Fruit fly (Drosophila melanogaster) whole organism, embryonic: ENCODE measurements around the gene Fnta.
A peak's percentile ranks its signal among the peaks of the same experiment; 100 is the strongest.

Experiments
- BtbVII ChIP-seq: fragments of 200-800 bp; sonication (Bioruptor generic); optimal IDR thresholded peaks from 3 replicates; lab custom pipeline; 2017; ENCODE audit warnings: missing biosample characterization, mild to moderate bottlenecking, missing genetic modification characterization
- CG1024 ChIP-seq: fragments of 200-800 bp; sonication (Bioruptor generic); IDR thresholded peaks from 2 replicates; pipeline ENCODE4 v1.3.6; 2022; ENCODE audit warnings: missing biosample characterization, missing genetic modification characterization
- CG10267 ChIP-seq: fragments of 200-800 bp; sonication (Bioruptor generic); optimal IDR thresholded peaks from 2 replicates; lab custom pipeline; 2018; ENCODE audit warnings: missing biosample characterization, mild to moderate bottlenecking, missing genetic modification characterization, moderate library complexity
- CG10321 ChIP-seq: fragments of 200-800 bp; sonication (Bioruptor generic); IDR thresholded peaks from 2 replicates; pipeline ENCODE4 v1.3.6; 2022; ENCODE audit warnings: missing biosample characterization, missing genetic modification characterization
- CG12071 ChIP-seq: fragments of 200-800 bp; sonication (Bioruptor generic); optimal IDR thresholded peaks from 3 replicates; lab custom pipeline; 2018; ENCODE audit warnings: missing biosample characterization, mild to moderate bottlenecking, missing genetic modification characterization
- CG13424 ChIP-seq: fragments of 200-800 bp; sonication (Bioruptor generic); optimal IDR thresholded peaks from 2 replicates; lab custom pipeline; 2019; ENCODE audit warnings: missing biosample characterization, mild to moderate bottlenecking, missing genetic modification characterization, moderate library complexity
- CG13624 ChIP-seq: fragments of 200-800 bp; sonication (Bioruptor generic); optimal IDR thresholded peaks from 2 replicates; lab custom pipeline; 2016; ENCODE audit warnings: missing biosample characterization, missing genetic modification characterization
- CG14710 ChIP-seq: fragments of 200-800 bp; sonication (Bioruptor generic); optimal IDR thresholded peaks from 3 replicates; lab custom pipeline; 2019; ENCODE audit warnings: missing biosample characterization, mild to moderate bottlenecking, missing genetic modification characterization, moderate library complexity
- CG1529 ChIP-seq: fragments of 200-800 bp; sonication (Bioruptor generic); optimal IDR thresholded peaks from 3 replicates; lab custom pipeline; 2018; ENCODE audit warnings: missing biosample characterization, missing genetic modification characterization
- CG16779 ChIP-seq: fragments of 200-800 bp; sonication (Bioruptor generic); IDR thresholded peaks from 2 replicates; pipeline ENCODE4 v1.3.6; 2022; ENCODE audit warnings: missing biosample characterization, missing genetic modification characterization
- CG17568 ChIP-seq: fragments of 200-800 bp; sonication (Bioruptor generic); optimal IDR thresholded peaks from 2 replicates; lab custom pipeline; 2018; ENCODE audit warnings: missing biosample characterization, mild to moderate bottlenecking, missing genetic modification characterization, moderate library complexity
- CG17612 ChIP-seq: fragments of 200-800 bp; sonication (Bioruptor generic); IDR thresholded peaks from 2 replicates; pipeline ENCODE4 v1.3.6; 2022; ENCODE audit warnings: missing biosample characterization, missing genetic modification characterization
- CG2116 ChIP-seq: fragments of 200-800 bp; sonication (Bioruptor generic); optimal IDR thresholded peaks from 3 replicates; lab custom pipeline; 2018; ENCODE audit warnings: missing biosample characterization, mild to moderate bottlenecking, missing genetic modification characterization
- CG2202 ChIP-seq: fragments of 200-800 bp; sonication (Bioruptor generic); optimal IDR thresholded peaks from 2 replicates; lab custom pipeline; 2018; ENCODE audit warnings: missing biosample characterization, mild to moderate bottlenecking, missing genetic modification characterization
- CG30403 ChIP-seq: fragments of 200-800 bp; sonication (Bioruptor generic); optimal IDR thresholded peaks from 3 replicates; lab custom pipeline; 2016; ENCODE audit warnings: missing biosample characterization, missing genetic modification characterization
- CG31365 ChIP-seq: fragments of 200-800 bp; sonication (Bioruptor generic); optimal IDR thresholded peaks from 2 replicates; lab custom pipeline; 2018; ENCODE audit warnings: missing biosample characterization, mild to moderate bottlenecking, missing genetic modification characterization
- CG3281 ChIP-seq: fragments of 200-800 bp; sonication (Bioruptor generic); optimal IDR thresholded peaks from 3 replicates; lab custom pipeline; 2017; ENCODE audit warnings: missing biosample characterization, mild to moderate bottlenecking, missing genetic modification characterization
- CG3407 ChIP-seq: fragments of 200-800 bp; sonication (Bioruptor generic); optimal IDR thresholded peaks from 2 replicates; lab custom pipeline; 2018; ENCODE audit warnings: missing biosample characterization, mild to moderate bottlenecking, missing genetic modification characterization
- CG3995 ChIP-seq: fragments of 200-800 bp; sonication (Bioruptor generic); optimal IDR thresholded peaks from 3 replicates; lab custom pipeline; 2016; ENCODE audit warnings: missing biosample characterization, missing genetic modification characterization
- CG4360 ChIP-seq: fragments of 200-800 bp; sonication (Bioruptor generic); IDR thresholded peaks from 2 replicates; pipeline ENCODE4 v1.3.6; 2022; ENCODE audit warnings: missing biosample characterization, missing genetic modification characterization
- CG4424 ChIP-seq: fragments of 200-800 bp; sonication (Bioruptor generic); optimal IDR thresholded peaks from 3 replicates; lab custom pipeline; 2016; ENCODE audit warnings: missing biosample characterization, missing genetic modification characterization
- CG4617 ChIP-seq: fragments of 200-800 bp; sonication (Bioruptor generic); optimal IDR thresholded peaks from 3 replicates; lab custom pipeline; 2016; ENCODE audit warnings: missing biosample characterization, missing genetic modification characterization, borderline replicate concordance
- CG7372 ChIP-seq: fragments of 200-800 bp; sonication (Bioruptor generic); IDR thresholded peaks from 2 replicates; pipeline ENCODE4 v1.3.6; 2022; ENCODE audit warnings: missing biosample characterization, missing genetic modification characterization
- CG9609 ChIP-seq: fragments of 200-800 bp; sonication (Bioruptor generic); optimal IDR thresholded peaks from 3 replicates; lab custom pipeline; 2016; ENCODE audit warnings: missing biosample characterization, missing genetic modification characterization
- E2f2 ChIP-seq: fragments of 200-800 bp; sonication (Bioruptor generic); IDR thresholded peaks from 2 replicates; pipeline ENCODE4 v1.3.6; 2022; ENCODE audit warnings: missing biosample characterization, missing genetic modification characterization
- Elba2 ChIP-seq: fragments of 200-800 bp; sonication (Bioruptor generic); optimal IDR thresholded peaks from 3 replicates; lab custom pipeline; 2016; ENCODE audit warnings: missing biosample characterization, missing genetic modification characterization
- Jarid2 ChIP-seq: fragments of 200-800 bp; sonication (Bioruptor generic); optimal IDR thresholded peaks from 3 replicates; lab custom pipeline; 2017; ENCODE audit warnings: mild to moderate bottlenecking, missing biosample characterization, missing genetic modification reagents, missing genetic modification characterization
- Kr ChIP-seq: fragments of 200-800 bp; sonication (Bioruptor generic); optimal IDR thresholded peaks from 2 replicates; lab custom pipeline; 2017; ENCODE audit warnings: missing biosample characterization, mild to moderate bottlenecking, missing genetic modification characterization
- Max ChIP-seq: fragments of 200-800 bp; sonication (Bioruptor generic); optimal IDR thresholded peaks from 2 replicates; lab custom pipeline; 2016; ENCODE audit warnings: missing biosample characterization, mild to moderate bottlenecking, missing genetic modification characterization
- Spps ChIP-seq: fragments of 200-800 bp; sonication (Bioruptor generic); optimal IDR thresholded peaks from 2 replicates; lab custom pipeline; 2018; ENCODE audit warnings: missing biosample characterization, mild to moderate bottlenecking, missing genetic modification characterization
- Sry-β ChIP-seq: fragments of 200-800 bp; sonication (Bioruptor generic); optimal IDR thresholded peaks from 2 replicates; lab custom pipeline; 2018; ENCODE audit warnings: missing biosample characterization, mild to moderate bottlenecking, missing genetic modification characterization, moderate library complexity
- Sry-δ ChIP-seq: fragments of 200-800 bp; sonication (Bioruptor generic); optimal IDR thresholded peaks from 2 replicates; lab custom pipeline; 2016; ENCODE audit warnings: missing biosample characterization, missing genetic modification characterization
- Xbp1 ChIP-seq: fragments of 200-800 bp; sonication (Bioruptor generic); optimal IDR thresholded peaks from 3 replicates; lab custom pipeline; 2016; ENCODE audit warnings: missing biosample characterization, mild to moderate bottlenecking, missing genetic modification characterization
- bcd ChIP-seq: fragments of 200-800 bp; sonication (Bioruptor generic); optimal IDR thresholded peaks from 2 replicates; lab custom pipeline; 2017; ENCODE audit warnings: missing biosample characterization, mild to moderate bottlenecking, missing genetic modification characterization
- disco-r ChIP-seq: fragments of 200-800 bp; sonication (Bioruptor generic); optimal IDR thresholded peaks from 2 replicates; lab custom pipeline; 2016; ENCODE audit warnings: missing biosample characterization, missing genetic modification characterization
- ewg ChIP-seq: fragments of 200-800 bp; sonication (Bioruptor generic); optimal IDR thresholded peaks from 3 replicates; lab custom pipeline; 2017; ENCODE audit warnings: mild to moderate bottlenecking, missing biosample characterization, missing genetic modification reagents, missing genetic modification characterization
- gt ChIP-seq: fragments of 200-800 bp; sonication (Bioruptor generic); IDR thresholded peaks from 2 replicates; pipeline ENCODE4 v1.3.6; 2022; ENCODE audit warnings: missing biosample characterization, missing genetic modification characterization
- inv ChIP-seq: fragments of 200-800 bp; sonication (Bioruptor generic); IDR thresholded peaks from 2 replicates; pipeline ENCODE4 v1.3.6; 2022; ENCODE audit warnings: missing biosample characterization, missing genetic modification characterization; ENCODE audit not compliant: partially characterized antibody
- prd ChIP-seq, 3 experiments: fragments of >200 bp in 2 of 3; fragments of 200-800 bp in 1 of 3; sonication (Bioruptor generic) in 1 of 3; optimal IDR thresholded peaks in 2 of 3; IDR thresholded peaks in 1 of 3; 2 replicates in 2 of 3; 3 replicates in 1 of 3; pipeline versions ENCODE4 v1.3.6 to Lab custom; 2017 to 2022; ENCODE audit warnings: missing biosample characterization in 1 of 3, missing genetic modification characterization in 1 of 3
- row ChIP-seq: fragments of 200-800 bp; sonication (Bioruptor generic); IDR thresholded peaks from 3 replicates; pipeline ENCODE4 v1.3.6; 2022; ENCODE audit warnings: missing biosample characterization, missing genetic modification characterization
- sd ChIP-seq: fragments of 200-800 bp; sonication (Bioruptor generic); optimal IDR thresholded peaks from 3 replicates; lab custom pipeline; 2018; ENCODE audit warnings: missing biosample characterization, mild to moderate bottlenecking, missing genetic modification characterization, moderate library complexity
- sima ChIP-seq: fragments of 200-800 bp; sonication (Bioruptor generic); optimal IDR thresholded peaks from 2 replicates; lab custom pipeline; 2016; ENCODE audit warnings: missing biosample characterization, missing genetic modification characterization
- slou ChIP-seq: fragments of 200-800 bp; sonication (Bioruptor generic); optimal IDR thresholded peaks from 3 replicates; lab custom pipeline; 2016; ENCODE audit warnings: missing biosample characterization, missing genetic modification characterization
- sqz ChIP-seq: fragments of 200-800 bp; sonication (Bioruptor generic); optimal IDR thresholded peaks from 3 replicates; lab custom pipeline; 2018; ENCODE audit warnings: missing biosample characterization, mild to moderate bottlenecking, missing genetic modification characterization
- stc ChIP-seq: fragments of 200-800 bp; sonication (Bioruptor generic); IDR thresholded peaks from 2 replicates; pipeline ENCODE4 v1.3.6; 2022; ENCODE audit warnings: missing biosample characterization, missing genetic modification characterization
- tgo ChIP-seq: fragments of 200-800 bp; sonication (Bioruptor generic); IDR thresholded peaks from 3 replicates; pipeline ENCODE4 v1.3.6; 2022; ENCODE audit warnings: missing biosample characterization, missing genetic modification characterization
- tin ChIP-seq: fragments of 200-800 bp; sonication (Bioruptor generic); optimal IDR thresholded peaks from 3 replicates; lab custom pipeline; 2016; ENCODE audit warnings: missing biosample characterization, missing genetic modification characterization
- toy ChIP-seq: fragments of 200-800 bp; sonication (Bioruptor generic); IDR thresholded peaks from 2 replicates; pipeline ENCODE4 v1.3.6; 2022; ENCODE audit warnings: missing biosample characterization, missing genetic modification characterization
- wdn ChIP-seq: fragments of 200-800 bp; sonication (Bioruptor generic); IDR thresholded peaks from 2 replicates; pipeline ENCODE4 v1.3.6; 2022; ENCODE audit warnings: missing biosample characterization, missing genetic modification characterization
- z ChIP-seq: fragments of 200-800 bp; sonication (Bioruptor generic); IDR thresholded peaks from 3 replicates; pipeline ENCODE4 v1.3.6; 2022; ENCODE audit warnings: missing biosample characterization, missing genetic modification characterization

Gene Fnta

dm6 chr2L:4837772-4838397 lies 7.4 kb upstream of the Fnta start, which contains the start of the genes tank and CG12194 (continued):
- TF ChIP-seq sd (peak; percentile 92), tgo (GFP tag; lab: Robert Waterston, UW) (peak; percentile 99), Kr (GFP tag; lab: Kevin White, UChicago) (peak; percentile 37), CG4360 (GFP tag; lab: Robert Waterston, UW) (peak; percentile 88), CG9609 (peak; percentile 99), CG30403 (GFP tag; lab: Kevin White, UChicago) (peak; percentile 99), disco-r (peak; percentile 98), CG17568 (GFP tag; lab: Kevin White, UChicago) (peak; percentile 98), CG7372 (GFP tag; lab: Robert Waterston, UW) (peak; percentile 98), sima (peak; percentile 96), stc (GFP tag; lab: Robert Waterston, UW) (peak; percentile 99), toy (peak; percentile 97), sqz (GFP tag; lab: Kevin White, UChicago) (no peak), CG16779 (peak; percentile 99), Spps (peak; percentile 98), CG12071 (GFP tag; lab: Kevin White, UChicago) (peak; percentile 99), CG13424 (tag; lab: Kevin White, UChicago) (peak; percentile 97), row (GFP tag; lab: Robert Waterston, UW) (peak; percentile 99), slou (GFP tag; lab: Kevin White, UChicago) (peak; percentile 99), CG1024 (peak; percentile 98), inv (GFP tag; lab: Robert Waterston, UW) (peak; percentile 72), wdn (GFP tag; lab: Robert Waterston, UW) (peak; percentile 99), tin (peak; percentile 99), BtbVII (peak; percentile 98), CG14710 (tag; lab: Kevin White, UChicago) (peak; percentile 97), CG10267 (peak; percentile 96), gt (GFP tag; lab: Robert Waterston, UW) (peak; percentile 97), Sry-δ (peak; percentile 86), CG2202 (tag; lab: Kevin White, UChicago) (peak; percentile 98), CG4424 (GFP tag; lab: Kevin White, UChicago) (peak; percentile 99), prd (optimal IDR thresholded peaks at IDR 0.05; lab: Kevin White, UChicago) (no peak), prd (GFP tag; IDR thresholded peaks at IDR 0.05; lab: Robert Waterston, UW) (peak; percentile 100), CG4617 (GFP tag; lab: Kevin White, UChicago) (peak; percentile 100), CG17612 (peak; percentile 99), CG13624 (GFP tag; lab: Kevin White, UChicago) (peak; percentile 99), CG3407 (GFP tag; lab: Kevin White, UChicago) (peak; percentile 98), CG3281 (GFP tag; lab: Kevin White, UChicago) (peak; percentile 98), bcd (GFP tag; lab: Kevin White, UChicago) (peak; percentile 99), CG3995 (peak; percentile 72), CG2116 (GFP tag; lab: Kevin White, UChicago) (peak; percentile 90), CG1529 (GFP tag; lab: Kevin White, UChicago) (peak; percentile 98), E2f2 (GFP tag; lab: Robert Waterston, UW) (peak; percentile 91), Xbp1 (GFP tag; lab: Kevin White, UChicago) (peak; percentile 100), CG10321 (peak; percentile 89), Jarid2 (GFP tag; lab: Kevin White, UChicago) (peak; percentile 87), CG31365 (tag; lab: Kevin White, UChicago) (peak; percentile 91), Sry-β (GFP tag; lab: Kevin White, UChicago) (peak; percentile 87), z (GFP tag; lab: Robert Waterston, UW) (peak; percentile 86), Max (GFP tag; lab: Kevin White, UChicago) (peak; percentile 98), ewg (peak; percentile 99), Elba2 (GFP tag; lab: Kevin White, UChicago) (peak; percentile 85)
